Fruit fly (Drosophila melanogaster) whole organism, embryonic: ENCODE results near the gene CG5180.

ENCODE experiments used
- Ada2b ChIP-seq: fragments of 200-800 bp; sonication (Bioruptor generic); IDR thresholded peaks from 2 replicates; pipeline ENCODE4 v1.3.6; 2022; ENCODE audit warnings: missing biosample characterization, missing genetic modification characterization
- CG11695 ChIP-seq: fragments of 200-800 bp; sonication (Bioruptor generic); IDR thresholded peaks from 3 replicates; pipeline ENCODE4 v1.3.6; 2022; ENCODE audit warnings: missing biosample characterization, missing genetic modification characterization
- CG12942 ChIP-seq: fragments of 200-800 bp; sonication (Bioruptor generic); optimal IDR thresholded peaks from 3 replicates; lab custom pipeline; 2016; ENCODE audit warnings: missing biosample characterization, missing genetic modification characterization
- CG14014 ChIP-seq: fragments of 200-800 bp; sonication (Bioruptor generic); IDR thresholded peaks from 2 replicates; pipeline ENCODE4 v1.3.6; 2022; ENCODE audit warnings: missing biosample characterization, missing genetic modification characterization
- CG14667 ChIP-seq: fragments of 200-800 bp; sonication (Bioruptor generic); IDR thresholded peaks from 2 replicates; pipeline ENCODE4 v1.3.6; 2022; ENCODE audit warnings: missing biosample characterization, missing genetic modification characterization
- CG15011 ChIP-seq: fragments of 200-800 bp; sonication (Bioruptor generic); optimal IDR thresholded peaks from 3 replicates; lab custom pipeline; 2018; ENCODE audit warnings: missing biosample characterization, mild to moderate bottlenecking, missing genetic modification characterization
- CG15479 ChIP-seq: fragments of 200-800 bp; sonication (Bioruptor generic); optimal IDR thresholded peaks from 3 replicates; lab custom pipeline; 2019; ENCODE audit warnings: missing biosample characterization, mild to moderate bottlenecking, missing genetic modification characterization, moderate library complexity
- CG17802 ChIP-seq: fragments of 200-800 bp; sonication (Bioruptor generic); optimal IDR thresholded peaks from 2 replicates; lab custom pipeline; 2018; ENCODE audit warnings: missing biosample characterization, mild to moderate bottlenecking, missing genetic modification characterization, moderate library complexity
- CG4424 ChIP-seq: fragments of 200-800 bp; sonication (Bioruptor generic); optimal IDR thresholded peaks from 3 replicates; lab custom pipeline; 2016; ENCODE audit warnings: missing biosample characterization, missing genetic modification characterization
- CG6689 ChIP-seq: fragments of 200-800 bp; sonication (Bioruptor generic); IDR thresholded peaks from 2 replicates; pipeline ENCODE4 v1.3.6; 2022; ENCODE audit warnings: missing biosample characterization, missing genetic modification characterization
- CG6765 ChIP-seq: fragments of 200-800 bp; sonication (Bioruptor generic); optimal IDR thresholded peaks from 3 replicates; lab custom pipeline; 2017; ENCODE audit warnings: missing biosample characterization, mild to moderate bottlenecking, missing genetic modification characterization
- CG6854 ChIP-seq: fragments of 200-800 bp; sonication (Bioruptor generic); optimal IDR thresholded peaks from 3 replicates; lab custom pipeline; 2017; ENCODE audit warnings: missing biosample characterization, mild to moderate bottlenecking, missing genetic modification characterization
- CG8924 ChIP-seq: fragments of 200-800 bp; optimal IDR thresholded peaks from 3 replicates; lab custom pipeline; 2019; ENCODE audit warnings: missing biosample characterization, mild to moderate bottlenecking, missing genetic modification characterization, moderate library complexity
- Dek ChIP-seq: fragments of 200-800 bp; sonication (Bioruptor generic); optimal IDR thresholded peaks from 3 replicates; lab custom pipeline; 2019; ENCODE audit warnings: missing biosample characterization, mild to moderate bottlenecking, missing genetic modification characterization, moderate library complexity
- E2f2 ChIP-seq: fragments of 200-800 bp; sonication (Bioruptor generic); IDR thresholded peaks from 2 replicates; pipeline ENCODE4 v1.3.6; 2022; ENCODE audit warnings: missing biosample characterization, missing genetic modification characterization
- Fer2 ChIP-seq: fragments of 200-800 bp; sonication (Bioruptor generic); optimal IDR thresholded peaks from 2 replicates; lab custom pipeline; 2018; ENCODE audit warnings: missing biosample characterization, mild to moderate bottlenecking, missing genetic modification characterization, moderate library complexity
- MBD-R2 ChIP-seq: fragments of 200-800 bp; sonication (Bioruptor generic); IDR thresholded peaks from 2 replicates; pipeline ENCODE4 v1.3.6; 2022; ENCODE audit warnings: missing biosample characterization, missing genetic modification characterization
- NFAT ChIP-seq: fragments of 200-800 bp; sonication (Bioruptor generic); IDR thresholded peaks from 2 replicates; pipeline ENCODE4 v1.3.6; 2022; ENCODE audit warnings: missing biosample characterization, missing genetic modification characterization
- Oaz ChIP-seq: fragments of 200-800 bp; sonication (Bioruptor generic); IDR thresholded peaks from 2 replicates; pipeline ENCODE4 v1.3.6; 2022; ENCODE audit warnings: missing biosample characterization, missing genetic modification characterization
- Scr ChIP-seq: fragments of 200-800 bp; sonication (Bioruptor generic); IDR thresholded peaks from 2 replicates; pipeline ENCODE4 v1.3.6; 2022; ENCODE audit warnings: missing biosample characterization, missing genetic modification characterization; ENCODE audit not compliant: partially characterized antibody
- Sox100B ChIP-seq: fragments of 200-800 bp; sonication (Bioruptor generic); optimal IDR thresholded peaks from 3 replicates; lab custom pipeline; 2018; ENCODE audit warnings: missing biosample characterization, mild to moderate bottlenecking, missing genetic modification characterization
- Ssrp ChIP-seq: fragments of 200-800 bp; sonication (Bioruptor generic); optimal IDR thresholded peaks from 2 replicates; lab custom pipeline; 2018; ENCODE audit warnings: missing biosample characterization, mild to moderate bottlenecking, missing genetic modification characterization, moderate library complexity
- amos ChIP-seq: fragments of 200-800 bp; sonication (Bioruptor generic); IDR thresholded peaks from 2 replicates; pipeline ENCODE4 v1.3.6; 2022; ENCODE audit warnings: missing biosample characterization, missing genetic modification characterization; ENCODE audit not compliant: partially characterized antibody
- ato ChIP-seq: fragments of 200-800 bp; sonication (Bioruptor generic); IDR thresholded peaks from 2 replicates; pipeline ENCODE4 v1.3.6; 2022; ENCODE audit warnings: missing biosample characterization, missing genetic modification characterization; ENCODE audit not compliant: partially characterized antibody
- bcd ChIP-seq: fragments of 200-800 bp; sonication (Bioruptor generic); optimal IDR thresholded peaks from 2 replicates; lab custom pipeline; 2017; ENCODE audit warnings: missing biosample characterization, mild to moderate bottlenecking, missing genetic modification characterization
- bigmax ChIP-seq: fragments of 200-800 bp; sonication (Bioruptor generic); optimal IDR thresholded peaks from 2 replicates; lab custom pipeline; 2018; ENCODE audit warnings: missing biosample characterization, mild to moderate bottlenecking, missing genetic modification characterization
- br ChIP-seq: fragments of >200 bp; optimal IDR thresholded peaks from 2 replicates; lab custom pipeline; 2017
- cato ChIP-seq: fragments of 200-800 bp; sonication (Bioruptor generic); optimal IDR thresholded peaks from 2 replicates; lab custom pipeline; 2016; ENCODE audit warnings: missing biosample characterization, missing genetic modification characterization, borderline replicate concordance
- caup ChIP-seq: fragments of 200-800 bp; sonication (Bioruptor generic); optimal IDR thresholded peaks from 3 replicates; lab custom pipeline; 2017; ENCODE audit warnings: missing biosample characterization, mild to moderate bottlenecking, missing genetic modification characterization, moderate library complexity; ENCODE audit not compliant: severe bottlenecking
- en ChIP-seq: fragments of 200-800 bp; sonication (Bioruptor generic); optimal IDR thresholded peaks from 2 replicates; lab custom pipeline; 2016; ENCODE audit warnings: missing biosample characterization, missing genetic modification characterization
- exex ChIP-seq: fragments of 200-800 bp; sonication (Bioruptor generic); optimal IDR thresholded peaks from 4 replicates; lab custom pipeline; 2018; ENCODE audit warnings: missing biosample characterization, mild to moderate bottlenecking, missing genetic modification characterization, moderate library complexity
- fd3F ChIP-seq: fragments of 200-800 bp; sonication (Bioruptor generic); optimal IDR thresholded peaks from 2 replicates; lab custom pipeline; 2018; ENCODE audit warnings: missing biosample characterization, mild to moderate bottlenecking, missing genetic modification characterization, moderate library complexity
- ham ChIP-seq: fragments of 200-800 bp; sonication (Bioruptor generic); IDR thresholded peaks from 2 replicates; pipeline ENCODE4 v1.3.6; 2022; ENCODE audit warnings: missing biosample characterization, missing genetic modification characterization
- hkb ChIP-seq, 2 experiments: fragments of 200-800 bp in 1 of 2; fragments of >200 bp in 1 of 2; sonication (Bioruptor generic) in 1 of 2; IDR thresholded peaks in 1 of 2; optimal IDR thresholded peaks in 1 of 2; 2 replicates each; pipeline versions ENCODE4 v1.3.6 to Lab custom; 2017 to 2022; ENCODE audit warnings: missing biosample characterization in 1 of 2, missing genetic modification characterization in 1 of 2
- lov ChIP-seq, 2 experiments: fragments of 200-800 bp in 1 of 2; fragments of >200 bp in 1 of 2; sonication (Bioruptor generic) in 1 of 2; IDR thresholded peaks in 1 of 2; optimal IDR thresholded peaks in 1 of 2; 2 replicates in 1 of 2; 3 replicates in 1 of 2; pipeline versions ENCODE4 v1.3.6 to Lab custom; 2017 to 2022; ENCODE audit warnings: missing biosample characterization in 1 of 2, missing genetic modification characterization in 1 of 2
- nmo ChIP-seq: fragments of 200-800 bp; sonication (Bioruptor generic); optimal IDR thresholded peaks from 2 replicates; lab custom pipeline; 2018; ENCODE audit warnings: missing biosample characterization, mild to moderate bottlenecking, missing genetic modification characterization, moderate library complexity
- pan ChIP-seq, 4 experiments: fragments of >200 bp in 3 of 4; fragments of 200-800 bp in 1 of 4; sonication (Bioruptor generic) in 1 of 4; optimal IDR thresholded peaks in 3 of 4; IDR thresholded peaks in 1 of 4; 2 replicates each; pipeline versions ENCODE4 v1.3.6 to Lab custom; 2017 to 2022; ENCODE audit warnings: missing biosample characterization in 2 of 4, missing genetic modification characterization in 2 of 4, mixed read lengths in 1 of 4
- pita ChIP-seq: fragments of 200-800 bp; sonication (Bioruptor generic); optimal IDR thresholded peaks from 2 replicates; lab custom pipeline; 2017; ENCODE audit warnings: missing biosample characterization, mild to moderate bottlenecking, missing genetic modification characterization
- prd ChIP-seq, 3 experiments: fragments of >200 bp in 2 of 3; fragments of 200-800 bp in 1 of 3; sonication (Bioruptor generic) in 1 of 3; optimal IDR thresholded peaks in 2 of 3; IDR thresholded peaks in 1 of 3; 2 replicates in 2 of 3; 3 replicates in 1 of 3; pipeline versions ENCODE4 v1.3.6 to Lab custom; 2017 to 2022; ENCODE audit warnings: missing biosample characterization in 1 of 3, missing genetic modification characterization in 1 of 3
- sc ChIP-seq, 3 experiments: fragments of >200 bp in 2 of 3; fragments of 200-800 bp in 1 of 3; sonication (Bioruptor generic) in 1 of 3; optimal IDR thresholded peaks; 2 replicates in 2 of 3; 3 replicates in 1 of 3; lab custom pipeline; 2017; ENCODE audit warnings: mild to moderate bottlenecking in 1 of 3, missing biosample characterization in 1 of 3, missing genetic modification characterization in 1 of 3, missing genetic modification reagents in 1 of 3
- sna ChIP-seq: fragments of 200-800 bp; sonication (Bioruptor generic); IDR thresholded peaks from 2 replicates; pipeline ENCODE4 v1.3.6; 2022; ENCODE audit warnings: missing biosample characterization, missing genetic modification characterization; ENCODE audit not compliant: partially characterized antibody
- stwl ChIP-seq: fragments of 200-800 bp; sonication (Bioruptor generic); optimal IDR thresholded peaks from 3 replicates; lab custom pipeline; 2018; ENCODE audit warnings: missing biosample characterization, mild to moderate bottlenecking, missing genetic modification characterization, moderate library complexity
- tgo ChIP-seq: fragments of 200-800 bp; sonication (Bioruptor generic); IDR thresholded peaks from 3 replicates; pipeline ENCODE4 v1.3.6; 2022; ENCODE audit warnings: missing biosample characterization, missing genetic modification characterization
- tio ChIP-seq: fragments of 200-800 bp; sonication (Bioruptor generic); optimal IDR thresholded peaks from 2 replicates; lab custom pipeline; 2017; ENCODE audit warnings: missing biosample characterization, missing genetic modification characterization, inconsistent platforms
- tup ChIP-seq: fragments of 200-800 bp; sonication (Bioruptor generic); optimal IDR thresholded peaks from 2 replicates; lab custom pipeline; 2016; ENCODE audit warnings: missing biosample characterization, mild to moderate bottlenecking, missing genetic modification characterization, moderate library complexity
- unc-4 ChIP-seq: fragments of 200-800 bp; sonication (Bioruptor generic); IDR thresholded peaks from 2 replicates; pipeline ENCODE4 v1.3.6; 2022; ENCODE audit warnings: missing biosample characterization, missing genetic modification characterization; ENCODE audit not compliant: partially characterized antibody
- unpg ChIP-seq: fragments of 200-800 bp; sonication (Bioruptor generic); optimal IDR thresholded peaks from 3 replicates; lab custom pipeline; 2018; ENCODE audit warnings: missing biosample characterization, mild to moderate bottlenecking, missing genetic modification characterization, moderate library complexity
- wor ChIP-seq: fragments of 200-800 bp; sonication (Bioruptor generic); IDR thresholded peaks from 2 replicates; pipeline ENCODE4 v1.3.6; 2022; ENCODE audit warnings: missing biosample characterization, missing genetic modification characterization

CG5180 gene

dm6 chr3R:20585566-20585965, 27.8 kb downstream of the CG5180 start, which contains the start of gene CG16953 (continued):
- TF ChIP-seq unc-4 (GFP tag; lab: Robert Waterston, UW): 0 out of 2 replicates have a peak, but pooled peaks have one; percentile 19
- no peak for TF ChIP-seq nmo
- TF ChIP-seq pita (GFP tag; lab: Kevin White, UChicago): no peak
- no peak for TF ChIP-seq tgo
- TF ChIP-seq wor (GFP tag; lab: Robert Waterston, UW): no peak
- TF ChIP-seq sc (optimal IDR thresholded peaks at IDR 0.05; lab: Kevin White, UChicago): no peak
- TF ChIP-seq sc (GFP tag; optimal IDR thresholded peaks at IDR 0.05; lab: Kevin White, UChicago): no peak
- TF ChIP-seq CG15479 (GFP tag; lab: Kevin White, UChicago): no peak
- TF ChIP-seq sna: no peak
- no peak for TF ChIP-seq bigmax (GFP tag; lab: Kevin White, UChicago)
- TF ChIP-seq Ada2b (GFP tag; lab: Robert Waterston, UW): no peak
- TF ChIP-seq CG17802 (tag; lab: Kevin White, UChicago): no peak
- TF ChIP-seq Sox100B (GFP tag; lab: Kevin White, UChicago): no peak
- no peak for TF ChIP-seq CG12942 (GFP tag; lab: Kevin White, UChicago)
- no peak for TF ChIP-seq CG11695
- TF ChIP-seq Ssrp (tag; lab: Kevin White, UChicago): no peak
- TF ChIP-seq Oaz (GFP tag; lab: Robert Waterston, UW): no peak
- TF ChIP-seq CG15011 (GFP tag; lab: Kevin White, UChicago): no peak
- no peak for TF ChIP-seq CG6854 (GFP tag; lab: Kevin White, UChicago)
- no peak for TF ChIP-seq caup (GFP tag; lab: Kevin White, UChicago)
- TF ChIP-seq lov (optimal IDR thresholded peaks at IDR 0.05; lab: Kevin White, UChicago): no peak
- TF ChIP-seq lov (GFP tag; IDR thresholded peaks at IDR 0.05; lab: Robert Waterston, UW): no peak
- TF ChIP-seq stwl (tag; lab: Kevin White, UChicago): peak; percentile 46
- no peak for TF ChIP-seq prd (optimal IDR thresholded peaks at IDR 0.05; lab: Kevin White, UChicago)
- TF ChIP-seq prd (GFP tag; IDR thresholded peaks at IDR 0.05; lab: Robert Waterston, UW): no peak
- TF ChIP-seq CG8924 (tag; lab: Kevin White, UChicago): no peak
- TF ChIP-seq CG6765 (GFP tag; lab: Kevin White, UChicago): no peak
- no peak for TF ChIP-seq bcd (GFP tag; lab: Kevin White, UChicago)
- TF ChIP-seq Fer2: no peak
- no peak for TF ChIP-seq pan (optimal IDR thresholded peaks at IDR 0.05; lab: Kevin White, UChicago)
- TF ChIP-seq pan (GFP tag; optimal IDR thresholded peaks at IDR 0.05 in 1 of 2, IDR thresholded peaks at IDR 0.05 in 1 of 2): no peak
- TF ChIP-seq exex (tag; lab: Kevin White, UChicago): no peak
- no peak for TF ChIP-seq ham
- peak; percentile 38; the same call in 1 of the 2 replicates for TF ChIP-seq MBD-R2 (GFP tag; lab: Robert Waterston, UW)
- no peak for TF ChIP-seq tio (GFP tag; lab: Kevin White, UChicago)
- TF ChIP-seq CG4424 (GFP tag; lab: Kevin White, UChicago): no peak
- TF ChIP-seq en (GFP tag; lab: Kevin White, UChicago): no peak
- TF ChIP-seq hkb (optimal IDR thresholded peaks at IDR 0.05; lab: Kevin White, UChicago): no peak
- TF ChIP-seq hkb (GFP tag; IDR thresholded peaks at IDR 0.05; lab: Robert Waterston, UW): no peak
- TF ChIP-seq fd3F (GFP tag; lab: Kevin White, UChicago): no peak
- no peak for TF ChIP-seq br
- TF ChIP-seq amos (GFP tag; lab: Robert Waterston, UW): no peak
- no peak for TF ChIP-seq ato (GFP tag; lab: Robert Waterston, UW)
- TF ChIP-seq cato (GFP tag; lab: Kevin White, UChicago): no peak
- TF ChIP-seq Dek (tag; lab: Kevin White, UChicago): no peak
- TF ChIP-seq Scr (GFP tag; lab: Robert Waterston, UW): no peak
- no peak for TF ChIP-seq CG14014 (GFP tag; lab: Robert Waterston, UW)
- TF ChIP-seq NFAT (GFP tag; lab: Robert Waterston, UW): no peak
- TF ChIP-seq CG6689: no peak
- TF ChIP-seq E2f2: peak; percentile 92
- no peak for TF ChIP-seq unpg (GFP tag; lab: Kevin White, UChicago)
- TF ChIP-seq tup (GFP tag; lab: Kevin White, UChicago): no peak
- no peak for TF ChIP-seq CG14667
